Worm (Caenorhabditis elegans) whole organism, early embryonic: ENCODE data around the gene C37H5.13.

Experiments
- B0310.2 ChIP-seq: sonication (generic microtip); optimal IDR thresholded peaks from 2 replicates; lab custom pipeline; 2016; ENCODE audit warnings: mild to moderate bottlenecking, missing genetic modification characterization, missing compliant biosample characterization
- F13C5.2 ChIP-seq: sonication (generic microtip); optimal IDR thresholded peaks from 2 replicates; lab custom pipeline; 2017; ENCODE audit warnings: mild to moderate bottlenecking, missing genetic modification characterization, inconsistent platforms, missing compliant biosample characterization
- aly-1 ChIP-seq: sonication (generic microtip); optimal IDR thresholded peaks from 2 replicates; lab custom pipeline; 2016; ENCODE audit warnings: missing genetic modification characterization, missing compliant biosample characterization
- ama-1 ChIP-seq: fragments of 150-350 bp; optimal IDR thresholded peaks from 2 replicates; lab custom pipeline; 2014
- ceh-36 ChIP-seq: sonication (generic microtip); optimal IDR thresholded peaks from 2 replicates; lab custom pipeline; 2016; ENCODE audit warnings: missing genetic modification characterization, inconsistent platforms, missing compliant biosample characterization
- ets-7 ChIP-seq: sonication (generic microtip); optimal IDR thresholded peaks from 2 replicates; lab custom pipeline; 2016; ENCODE audit warnings: missing genotype, missing genetic modification characterization, missing compliant biosample characterization
- flt-1 ChIP-seq: fragments of 200-800 bp; sonication (Bioruptor generic); IDR thresholded peaks from 2 replicates; pipeline ENCODE4 v1.3.6; 2022; ENCODE audit warnings: missing genetic modification characterization, missing compliant biosample characterization
- hmbx-1 ChIP-seq: sonication (generic microtip); optimal IDR thresholded peaks from 2 replicates; lab custom pipeline; 2016; ENCODE audit warnings: mild to moderate bottlenecking, missing genetic modification characterization, missing compliant biosample characterization
- hmg-4 ChIP-seq: fragments of 200-800 bp; sonication (Bioruptor generic); optimal IDR thresholded peaks from 2 replicates; lab custom pipeline; 2018; ENCODE audit warnings: mild to moderate bottlenecking, missing genetic modification characterization, missing compliant biosample characterization
- hnd-1 ChIP-seq: sonication (generic microtip); optimal IDR thresholded peaks from 2 replicates; lab custom pipeline; 2016; ENCODE audit warnings: missing genetic modification characterization, missing compliant biosample characterization
- scrt-1 ChIP-seq: fragments of 200-800 bp; sonication (Bioruptor generic); IDR thresholded peaks from 2 replicates; pipeline ENCODE4 v1.3.6; 2022; ENCODE audit warnings: missing genetic modification characterization, missing compliant biosample characterization
- tbx-11 ChIP-seq: fragments of 200-800 bp; sonication (Bioruptor generic); IDR thresholded peaks from 2 replicates; pipeline ENCODE4 v1.3.6; 2022; ENCODE audit warnings: missing genetic modification characterization, missing compliant biosample characterization
- tbx-37 ChIP-seq: fragments of 200-800 bp; sonication (Bioruptor generic); conservative IDR thresholded peaks from 2 replicates; pipeline ENCODE4 v1.3.6; 2022; ENCODE audit warnings: missing genetic modification reagents, missing genetic modification characterization, missing compliant biosample characterization
- tra-4 ChIP-seq: sonication (generic microtip); optimal IDR thresholded peaks from 2 replicates; lab custom pipeline; 2017; ENCODE audit warnings: missing genetic modification characterization, missing compliant biosample characterization

- TF ChIP-seq hmbx-1 (no peak), ama-1 (lab: Kevin White, UChicago) (no peak), aly-1 (tag; lab: Kevin White, UChicago) (no peak), scrt-1 (no peak), hnd-1 (no peak), ceh-36 (no peak), hmg-4 (GFP tag; lab: Kevin White, UChicago) (no peak), tbx-37 (GFP tag; lab: Robert Waterston, UW) (no peak), flt-1 (GFP tag; lab: Robert Waterston, UW) (no peak), F13C5.2 (tag; lab: Kevin White, UChicago) (no peak), ets-7 (tag; lab: Kevin White, UChicago) (no peak), tra-4 (tag; lab: Kevin White, UChicago) (no peak), tbx-11 (GFP tag; lab: Robert Waterston, UW) (no peak), B0310.2 (tag; lab: Kevin White, UChicago) (no peak)
Observed at ce11 chrV:4885372-4885771, 22.6 kb upstream of the C37H5.13 start, which contains the start of gene T19H12.3.
